Worm (Caenorhabditis elegans) whole organism, L4 larva: ENCODE measurements around the gene T20F7.3.

ENCODE experiments used
- F10B5.3 ChIP-seq: sonication (generic microtip); optimal IDR thresholded peaks from 2 replicates; lab custom pipeline; 2016; ENCODE audit warnings: mild to moderate bottlenecking, missing genetic modification characterization, missing compliant biosample characterization
- F37D6.2 ChIP-seq: sonication (generic microtip); optimal IDR thresholded peaks from 2 replicates; lab custom pipeline; 2016; ENCODE audit warnings: mild to moderate bottlenecking, missing genetic modification characterization, missing compliant biosample characterization
- F49E8.2 ChIP-seq: sonication (generic microtip); optimal IDR thresholded peaks from 2 replicates; lab custom pipeline; 2016; ENCODE audit warnings: missing compliant biosample characterization, mild to moderate bottlenecking, missing genetic modification characterization, borderline replicate concordance
- R02D3.7 ChIP-seq: fragments of 150-350 bp; sonication (generic microtip); optimal IDR thresholded peaks from 3 replicates; lab custom pipeline; 2014; ENCODE audit warnings: missing biosample characterization, missing genetic modification characterization
- Y48G9A.11 ChIP-seq: fragments of 200-800 bp; sonication (Bioruptor generic); IDR thresholded peaks from 2 replicates; pipeline ENCODE4 v1.3.6; 2022; ENCODE audit warnings: missing genetic modification reagents, missing genetic modification characterization, missing compliant biosample characterization
- Y5F2A.4 ChIP-seq: fragments of 200-800 bp; sonication (Bioruptor generic); optimal IDR thresholded peaks from 2 replicates; lab custom pipeline; 2018; ENCODE audit warnings: mild to moderate bottlenecking, missing genetic modification characterization, missing compliant biosample characterization
- ama-1 ChIP-seq: fragments of 150-350 bp; optimal IDR thresholded peaks from 2 replicates; lab custom pipeline; 2014; ENCODE audit warnings: inconsistent platforms, mixed read lengths
- arid-1 ChIP-seq: fragments of 200-800 bp; sonication (Bioruptor generic); conservative IDR thresholded peaks from 2 replicates; pipeline ENCODE4 v1.3.6; 2022; ENCODE audit warnings: missing genetic modification reagents, missing genetic modification characterization, missing compliant biosample characterization
- ceh-28 ChIP-seq: fragments of 150-350 bp; optimal IDR thresholded peaks from 2 replicates; lab custom pipeline; 2014; ENCODE audit warnings: missing biosample characterization, missing genetic modification reagents, missing genetic modification characterization
- ceh-32 ChIP-seq: sonication (generic microtip); optimal IDR thresholded peaks from 2 replicates; lab custom pipeline; 2016; ENCODE audit warnings: mild to moderate bottlenecking, missing genetic modification characterization, missing compliant biosample characterization; ENCODE audit not compliant: poor library complexity
- ceh-44 ChIP-seq: fragments of 200-800 bp; sonication (Bioruptor generic); IDR thresholded peaks from 2 replicates; pipeline ENCODE4 v1.3.6; 2022; ENCODE audit warnings: missing genetic modification reagents, missing genetic modification characterization, missing compliant biosample characterization
- cey-2 ChIP-seq: sonication (generic microtip); optimal IDR thresholded peaks from 3 replicates; lab custom pipeline; 2017; ENCODE audit warnings: missing genetic modification characterization, mild to moderate bottlenecking, missing compliant biosample characterization, antibody characterized with exemption, borderline replicate concordance; ENCODE audit not compliant: insufficient read depth
- daf-12 ChIP-seq: fragments of 150-350 bp; optimal IDR thresholded peaks from 2 replicates; lab custom pipeline; 2014; ENCODE audit warnings: missing biosample characterization, missing genetic modification reagents, missing genetic modification characterization
- daf-19 ChIP-seq: fragments of 200-800 bp; sonication (Bioruptor generic); conservative IDR thresholded peaks from 2 replicates; pipeline ENCODE4 v1.3.6; 2022; ENCODE audit warnings: missing genetic modification characterization, missing compliant biosample characterization
- daf-8 ChIP-seq: fragments of 200-800 bp; sonication (Bioruptor generic); IDR thresholded peaks from 2 replicates; pipeline ENCODE4 v1.3.6; 2022; ENCODE audit warnings: missing genetic modification characterization, missing compliant biosample characterization
- dmd-8 ChIP-seq: fragments of 200-800 bp; sonication (Bioruptor generic); IDR thresholded peaks from 2 replicates; pipeline ENCODE4 v1.3.6; 2022; ENCODE audit warnings: missing genetic modification characterization, missing compliant biosample characterization
- dpl-1 ChIP-seq: fragments of 150-350 bp; optimal IDR thresholded peaks from 2 replicates; lab custom pipeline; 2014; ENCODE audit warnings: missing biosample characterization, missing genetic modification reagents, missing genetic modification characterization
- duxl-1 ChIP-seq: sonication (generic microtip); optimal IDR thresholded peaks from 2 replicates; lab custom pipeline; 2016; ENCODE audit warnings: mild to moderate bottlenecking, missing genetic modification characterization, moderate library complexity, missing compliant biosample characterization; ENCODE audit not compliant: poor library complexity
- dve-1 ChIP-seq: sonication (generic microtip); optimal IDR thresholded peaks from 2 replicates; lab custom pipeline; 2017; ENCODE audit warnings: antibody characterized with exemption, mild to moderate bottlenecking, missing genetic modification characterization, missing compliant biosample characterization; ENCODE audit not compliant: insufficient read depth
- egl-43 ChIP-seq: fragments of 200-800 bp; sonication (Bioruptor generic); IDR thresholded peaks from 2 replicates; pipeline ENCODE4 v1.3.6; 2022; ENCODE audit warnings: missing genetic modification reagents, missing genetic modification characterization, missing compliant biosample characterization
- fkh-10 ChIP-seq: fragments of 150-350 bp; optimal IDR thresholded peaks from 2 replicates; lab custom pipeline; 2014; ENCODE audit warnings: missing biosample characterization, missing genetic modification reagents, missing genetic modification characterization
- fos-1 ChIP-seq: fragments of 150-350 bp; optimal IDR thresholded peaks from 2 replicates; lab custom pipeline; 2014; ENCODE audit warnings: missing biosample characterization, missing genetic modification characterization
- lim-7 ChIP-seq: fragments of 200-800 bp; sonication (Bioruptor generic); IDR thresholded peaks from 2 replicates; pipeline ENCODE4 v1.3.6; 2022; ENCODE audit warnings: missing genetic modification characterization, missing compliant biosample characterization
- lin-1 ChIP-seq: fragments of 200-800 bp; sonication (Bioruptor generic); IDR thresholded peaks from 2 replicates; pipeline ENCODE4 v1.3.6; 2022; ENCODE audit warnings: missing genetic modification reagents, missing genetic modification characterization, missing compliant biosample characterization
- lin-13 ChIP-seq: fragments of 150-350 bp; optimal IDR thresholded peaks from 2 replicates; lab custom pipeline; 2014; ENCODE audit warnings: missing biosample characterization, missing genetic modification reagents, missing genetic modification characterization
- lin-15B ChIP-seq: fragments of 150-350 bp; sonication (generic microtip); optimal IDR thresholded peaks from 3 replicates; lab custom pipeline; 2014; ENCODE audit warnings: missing biosample characterization, missing genetic modification characterization
- lin-39 ChIP-seq: fragments of 150-350 bp; optimal IDR thresholded peaks from 2 replicates; lab custom pipeline; 2014; ENCODE audit warnings: missing biosample characterization, missing genetic modification reagents, missing genetic modification characterization
- lsy-2 ChIP-seq, 2 experiments: fragments of 150-350 bp in 1 of 2; sonication (generic microtip) in 1 of 2; optimal IDR thresholded peaks; 2 replicates each; lab custom pipeline; 2014 to 2017; ENCODE audit warnings: missing biosample characterization in 2 of 2, missing genetic modification characterization in 2 of 2
- madf-5 ChIP-seq, 2 experiments: fragments of 200-800 bp; sonication (Bioruptor generic); IDR thresholded peaks; 2 replicates each; pipeline ENCODE4 v1.3.6; 2022; ENCODE audit warnings: missing compliant biosample characterization in 2 of 2, missing genetic modification characterization in 2 of 2
- mdt-29 ChIP-seq: fragments of 200-800 bp; sonication (Bioruptor generic); IDR thresholded peaks from 2 replicates; pipeline ENCODE4 v1.3.6; 2022; ENCODE audit warnings: missing genetic modification reagents, missing genetic modification characterization, missing compliant biosample characterization
- mep-1 ChIP-seq: fragments of 150-350 bp; sonication (generic microtip); optimal IDR thresholded peaks from 3 replicates; lab custom pipeline; 2014; ENCODE audit warnings: missing biosample characterization, missing genetic modification characterization
- mes-2 ChIP-seq: sonication (generic microtip); optimal IDR thresholded peaks from 2 replicates; lab custom pipeline; 2016; ENCODE audit warnings: missing genotype, mild to moderate bottlenecking, missing genetic modification characterization, missing compliant biosample characterization; ENCODE audit not compliant: poor library complexity, severe bottlenecking
- mxl-2 ChIP-seq: fragments of 200-800 bp; sonication (Bioruptor generic); conservative IDR thresholded peaks from 2 replicates; pipeline ENCODE4 v1.3.6; 2022; ENCODE audit warnings: missing genetic modification reagents, missing genetic modification characterization, missing compliant biosample characterization
- mxl-3 ChIP-seq: fragments of 200-800 bp; sonication (Bioruptor generic); optimal IDR thresholded peaks from 2 replicates; lab custom pipeline; 2018; ENCODE audit warnings: mild to moderate bottlenecking, missing genetic modification characterization, missing compliant biosample characterization
- nhr-111 ChIP-seq: fragments of 200-800 bp; sonication (Bioruptor generic); optimal IDR thresholded peaks from 2 replicates; lab custom pipeline; 2018; ENCODE audit warnings: mild to moderate bottlenecking, missing genetic modification characterization, missing compliant biosample characterization
- nhr-237 ChIP-seq: sonication (generic microtip); optimal IDR thresholded peaks from 2 replicates; lab custom pipeline; 2017; ENCODE audit warnings: missing biosample characterization, missing genetic modification characterization
- nhr-76 ChIP-seq: fragments of 150-350 bp; optimal IDR thresholded peaks from 2 replicates; lab custom pipeline; 2014; ENCODE audit warnings: missing biosample characterization, missing genetic modification characterization
- nhr-77 ChIP-seq: fragments of 150-350 bp; optimal IDR thresholded peaks from 2 replicates; lab custom pipeline; 2014; ENCODE audit warnings: missing biosample characterization, missing genetic modification characterization
- php-3 ChIP-seq: fragments of 200-800 bp; sonication (Bioruptor generic); IDR thresholded peaks from 2 replicates; pipeline ENCODE4 v1.3.6; 2022; ENCODE audit warnings: missing genetic modification reagents, missing genetic modification characterization, missing compliant biosample characterization
- saeg-2 ChIP-seq: fragments of 200-800 bp; sonication (Bioruptor generic); IDR thresholded peaks from 2 replicates; pipeline ENCODE4 v1.3.6; 2022; ENCODE audit warnings: missing genetic modification reagents, missing genetic modification characterization, missing compliant biosample characterization
- set-16 ChIP-seq: fragments of 200-800 bp; sonication (Bioruptor generic); IDR thresholded peaks from 2 replicates; pipeline ENCODE4 v1.3.6; 2022; ENCODE audit warnings: missing genetic modification reagents, missing genetic modification characterization, missing compliant biosample characterization
- snpc-1.2 ChIP-seq: fragments of 200-800 bp; sonication (Bioruptor generic); IDR thresholded peaks from 2 replicates; pipeline ENCODE4 v1.3.6; 2022; ENCODE audit warnings: missing genetic modification reagents, missing genetic modification characterization, missing compliant biosample characterization
- snpc-4 ChIP-seq: fragments of 150-350 bp; optimal IDR thresholded peaks from 2 replicates; lab custom pipeline; 2014; ENCODE audit warnings: missing biosample characterization, missing genetic modification characterization
- unc-130 ChIP-seq: sonication (generic microtip); optimal IDR thresholded peaks from 2 replicates; lab custom pipeline; 2016; ENCODE audit warnings: missing genetic modification reagents, missing genetic modification characterization, missing compliant biosample characterization
- unc-39 ChIP-seq: sonication (generic microtip); optimal IDR thresholded peaks from 2 replicates; lab custom pipeline; 2017; ENCODE audit warnings: missing biosample characterization, missing genetic modification characterization
- vab-7 ChIP-seq: fragments of 200-800 bp; sonication (Bioruptor generic); IDR thresholded peaks from 2 replicates; pipeline ENCODE4 v1.3.6; 2022; ENCODE audit warnings: missing genetic modification reagents, missing genetic modification characterization, missing compliant biosample characterization
- zag-1 ChIP-seq: fragments of 150-350 bp; optimal IDR thresholded peaks from 2 replicates; lab custom pipeline; 2014; ENCODE audit warnings: missing biosample characterization, missing genetic modification characterization
- zfp-2 ChIP-seq: sonication (generic microtip); optimal IDR thresholded peaks from 2 replicates; lab custom pipeline; 2016; ENCODE audit warnings: mild to moderate bottlenecking, missing genetic modification characterization, missing compliant biosample characterization
- ztf-11 ChIP-seq: fragments of 150-350 bp; optimal IDR thresholded peaks from 2 replicates; lab custom pipeline; 2014; ENCODE audit warnings: missing biosample characterization, missing genetic modification characterization

T20F7.3 gene

ce11 chrX:16891683-16892082 is 31.5 kb downstream of the T20F7.3 start, which contains the start of gene F39F10.3:
F39F10.3 (plus strand) TSS chrX:16891983.
- TF ChIP-seq ceh-44 (GFP tag; lab: Robert Waterston, UW) (no peak), unc-130 (GFP tag; lab: Kevin White, UChicago) (no peak), php-3 (no peak), nhr-237 (tag; lab: Kevin White, UChicago) (no peak), nhr-77 (tag; lab: Kevin White, UChicago) (no peak), set-16 (GFP tag; lab: Robert Waterston, UW) (no peak), daf-19 (GFP tag; lab: Robert Waterston, UW) (no peak), ztf-11 (tag; lab: Kevin White, UChicago) (no peak), snpc-4 (tag; lab: Kevin White, UChicago) (no peak), lin-39 (no peak), lin-15B (tag; lab: Kevin White, UChicago) (no peak), dmd-8 (GFP tag; lab: Robert Waterston, UW) (no peak), mdt-29 (GFP tag; lab: Robert Waterston, UW) (no peak)

- no peak for TF ChIP-seq nhr-111 (GFP tag; lab: Kevin White, UChicago)
- TF ChIP-seq zfp-2 (tag; lab: Kevin White, UChicago): no peak
- no peak for TF ChIP-seq dve-1 (tag; lab: Kevin White, UChicago)
- TF ChIP-seq cey-2: no peak
- TF ChIP-seq nhr-76 (tag; lab: Kevin White, UChicago): no peak
- peak; percentile 71; the same call in 1 of the 2 replicates for TF ChIP-seq snpc-1.2 (GFP tag; lab: Robert Waterston, UW)
- TF ChIP-seq ceh-28 (tag; lab: Kevin White, UChicago): no peak
- no peak for TF ChIP-seq dpl-1
- no peak for TF ChIP-seq ceh-32 (tag; lab: Kevin White, UChicago)
- peak; percentile 66 for TF ChIP-seq set-16 (GFP tag; lab: Robert Waterston, UW)
- TF ChIP-seq php-3: 0 out of 2 replicates have a peak, but pooled peaks have one; percentile 40
- TF ChIP-seq F37D6.2 (tag; lab: Kevin White, UChicago): no peak
- TF ChIP-seq mxl-3: no peak
- no peak for TF ChIP-seq Y5F2A.4 (GFP tag; lab: Kevin White, UChicago)
- TF ChIP-seq vab-7 (GFP tag; lab: Robert Waterston, UW): no peak
- no peak for TF ChIP-seq lin-13 (GFP tag; lab: Kevin White, UChicago)
- TF ChIP-seq ceh-44 (GFP tag; lab: Robert Waterston, UW): no peak
- no peak for TF ChIP-seq mes-2 (tag; lab: Kevin White, UChicago)
- TF ChIP-seq ama-1 (lab: Kevin White, UChicago): no peak
- 0 out of 2 replicates have a peak, but pooled peaks have one; percentile 50 for TF ChIP-seq egl-43 (GFP tag; lab: Robert Waterston, UW)
- no peak for TF ChIP-seq F10B5.3
- no peak for TF ChIP-seq arid-1 (GFP tag; lab: Robert Waterston, UW)
- no peak for TF ChIP-seq mxl-2 (GFP tag; lab: Robert Waterston, UW)
- TF ChIP-seq fkh-10: no peak
- TF ChIP-seq Y48G9A.11 (GFP tag; lab: Robert Waterston, UW): no peak
- TF ChIP-seq fos-1 (tag; lab: Kevin White, UChicago): no peak
- no peak for TF ChIP-seq R02D3.7
- TF ChIP-seq lin-1 (GFP tag; lab: Robert Waterston, UW): no peak
- TF ChIP-seq mep-1 (tag; lab: Kevin White, UChicago): no peak
- TF ChIP-seq zag-1: no peak
- no peak for TF ChIP-seq madf-5 (GFP tag; IDR thresholded peaks at IDR 0.05; lab: Robert Waterston, UW)
- no peak for TF ChIP-seq lsy-2 (tag; optimal IDR thresholded peaks at IDR 0.05; lab: Kevin White, UChicago)
- peak; percentile 68; the same call in 1 of the 2 replicates for TF ChIP-seq lim-7 (GFP tag; lab: Robert Waterston, UW)
- TF ChIP-seq ztf-11 (tag; lab: Kevin White, UChicago): no peak
- TF ChIP-seq daf-12 (tag; lab: Kevin White, UChicago): no peak
- TF ChIP-seq saeg-2 (GFP tag; lab: Robert Waterston, UW): no peak
- TF ChIP-seq duxl-1 (tag; lab: Kevin White, UChicago): no peak
- TF ChIP-seq daf-8 (GFP tag; lab: Robert Waterston, UW): no peak
- TF ChIP-seq unc-39 (tag; lab: Kevin White, UChicago): no peak
- peak; percentile 5 for TF ChIP-seq F49E8.2
- TF ChIP-seq, all 104 proteins: peak for 6
These were observed 33.6 kb downstream of the T20F7.3 start for ce11 chrX:16893767-16894166.
